Fruit fly (Drosophila melanogaster): ENCODE results near the gene Epg5.

DNA sequence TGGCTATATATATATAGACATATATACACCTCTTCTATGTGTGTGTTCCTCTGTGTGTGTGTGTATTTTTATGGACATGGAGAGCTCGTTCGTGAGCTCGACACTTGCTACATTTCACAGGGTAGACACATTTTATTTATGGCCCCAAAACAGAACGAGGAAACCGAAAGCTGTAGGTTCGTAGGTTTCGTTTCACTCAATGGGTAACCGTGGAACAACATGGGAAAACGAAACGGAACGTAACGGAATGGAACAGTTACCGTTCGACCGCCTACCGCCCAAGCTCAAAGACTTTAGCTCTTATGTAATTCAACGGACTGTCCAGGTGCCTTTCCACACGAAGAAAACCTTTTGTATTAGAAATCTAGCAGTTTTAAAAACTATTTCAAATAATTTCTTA, 52.4 kb downstream of the Epg5 start:
- TF ChIP-seq br (optimal IDR thresholded peaks at IDR 0.05), result no peak
- no peak for TF ChIP-seq ewg (GFP tag; optimal IDR thresholded peaks at IDR 0.05)

All from whole organism, embryonic.